Fruit fly (Drosophila melanogaster) whole organism, prepupa: ENCODE results near the gene sip3.

Source experiments
- Blimp-1 ChIP-seq: fragments of 200-800 bp; sonication (Bioruptor generic); optimal IDR thresholded peaks from 3 replicates; lab custom pipeline; 2017; ENCODE audit warnings: missing biosample characterization, missing genetic modification characterization, mild to moderate bottlenecking, moderate library complexity, missing genetic modification reagents
- CG10631 ChIP-seq: fragments of 200-800 bp; sonication (Bioruptor generic); optimal IDR thresholded peaks from 2 replicates; lab custom pipeline; 2016; ENCODE audit warnings: missing biosample characterization, missing genetic modification characterization
- CG10669 ChIP-seq: fragments of 200-800 bp; sonication (Bioruptor generic); optimal IDR thresholded peaks from 3 replicates; lab custom pipeline; 2018; ENCODE audit warnings: missing biosample characterization, mild to moderate bottlenecking, missing genetic modification characterization, moderate library complexity
- CG11294 ChIP-seq: fragments of 200-800 bp; sonication (Bioruptor generic); IDR thresholded peaks from 2 replicates; pipeline ENCODE4 v1.3.6; 2022; ENCODE audit warnings: missing biosample characterization, missing genetic modification characterization
- CG11902 ChIP-seq: fragments of 200-800 bp; sonication (Bioruptor generic); optimal IDR thresholded peaks from 3 replicates; lab custom pipeline; 2016; ENCODE audit warnings: missing biosample characterization, missing genetic modification characterization
- CG15336 ChIP-seq: fragments of 200-800 bp; sonication (Bioruptor generic); IDR thresholded peaks from 2 replicates; pipeline ENCODE4 v1.3.6; 2022; ENCODE audit warnings: missing biosample characterization, missing genetic modification characterization
- CG1621 ChIP-seq: fragments of 200-800 bp; sonication (Bioruptor generic); optimal IDR thresholded peaks from 3 replicates; lab custom pipeline; 2018; ENCODE audit warnings: missing biosample characterization, mild to moderate bottlenecking, missing genetic modification characterization
- CG31627 ChIP-seq: fragments of 200-800 bp; sonication (Bioruptor generic); optimal IDR thresholded peaks from 3 replicates; lab custom pipeline; 2016; ENCODE audit warnings: missing biosample characterization, missing genetic modification characterization
- CG34406 ChIP-seq: fragments of 200-800 bp; sonication (Bioruptor generic); optimal IDR thresholded peaks from 3 replicates; lab custom pipeline; 2016; ENCODE audit warnings: missing biosample characterization, missing genetic modification characterization
- CG4318 ChIP-seq: fragments of 200-800 bp; sonication (Bioruptor generic); optimal IDR thresholded peaks from 3 replicates; lab custom pipeline; 2017; ENCODE audit warnings: missing biosample characterization, mild to moderate bottlenecking, missing genetic modification characterization
- CG6163 ChIP-seq: fragments of 200-800 bp; sonication (Bioruptor generic); IDR thresholded peaks from 3 replicates; pipeline ENCODE4 v1.3.6; 2022; ENCODE audit warnings: missing biosample characterization, missing genetic modification characterization
- CG6276 ChIP-seq: fragments of 200-800 bp; sonication (Bioruptor generic); optimal IDR thresholded peaks from 2 replicates; lab custom pipeline; 2017; ENCODE audit warnings: missing biosample characterization, mild to moderate bottlenecking, missing genetic modification characterization
- CG6854 ChIP-seq: fragments of 200-800 bp; sonication (Bioruptor generic); optimal IDR thresholded peaks from 2 replicates; lab custom pipeline; 2017; ENCODE audit warnings: missing biosample characterization, mild to moderate bottlenecking, missing genetic modification characterization
- CG7368 ChIP-seq: fragments of 200-800 bp; sonication (Bioruptor generic); optimal IDR thresholded peaks from 3 replicates; lab custom pipeline; 2016; ENCODE audit warnings: missing biosample characterization, missing genetic modification characterization
- CG8119 ChIP-seq: fragments of 200-800 bp; sonication (Bioruptor generic); IDR thresholded peaks from 3 replicates; pipeline ENCODE4 v1.3.6; 2022; ENCODE audit warnings: missing biosample characterization, missing genetic modification characterization
- CG8319 ChIP-seq: fragments of 200-800 bp; sonication (Bioruptor generic); optimal IDR thresholded peaks from 3 replicates; lab custom pipeline; 2016; ENCODE audit warnings: missing biosample characterization, missing genetic modification characterization
- CG8632 ChIP-seq: fragments of 200-800 bp; sonication (Bioruptor generic); optimal IDR thresholded peaks from 3 replicates; lab custom pipeline; 2016; ENCODE audit warnings: missing biosample characterization, missing genetic modification characterization
- CG9139 ChIP-seq: fragments of 200-800 bp; sonication (Bioruptor generic); optimal IDR thresholded peaks from 3 replicates; lab custom pipeline; 2017; ENCODE audit warnings: missing biosample characterization, mild to moderate bottlenecking, missing genetic modification characterization
- Eip75B ChIP-seq: fragments of 200-800 bp; sonication (Bioruptor generic); optimal IDR thresholded peaks from 3 replicates; lab custom pipeline; 2016; ENCODE audit warnings: missing biosample characterization, missing genetic modification characterization
- Eip78C ChIP-seq: fragments of 200-800 bp; sonication (Bioruptor generic); peaks from one replicate; lab custom pipeline; 2016; ENCODE audit warnings: missing biosample characterization, missing genetic modification characterization
- Eip93F ChIP-seq: fragments of 200-800 bp; sonication (Bioruptor generic); optimal IDR thresholded peaks from 2 replicates; lab custom pipeline; 2016; ENCODE audit warnings: missing biosample characterization, mild to moderate bottlenecking, missing genetic modification characterization
- Ets21C ChIP-seq: fragments of 200-800 bp; sonication (Bioruptor generic); optimal IDR thresholded peaks from 3 replicates; lab custom pipeline; 2016; ENCODE audit warnings: missing biosample characterization, missing genetic modification characterization
- Gug ChIP-seq: fragments of 200-800 bp; sonication (Bioruptor generic); IDR thresholded peaks from 2 replicates; pipeline ENCODE4 v1.3.6; 2022; ENCODE audit warnings: missing biosample characterization, missing genetic modification characterization
- Hr38 ChIP-seq: sonication (Bioruptor generic); optimal IDR thresholded peaks from 2 replicates; lab custom pipeline; 2016; ENCODE audit warnings: missing biosample characterization, missing genetic modification characterization
- Hr39 ChIP-seq: fragments of 200-800 bp; sonication (Bioruptor generic); optimal IDR thresholded peaks from 2 replicates; lab custom pipeline; 2016; ENCODE audit warnings: missing biosample characterization, missing genetic modification characterization
- Met ChIP-seq: fragments of 200-800 bp; sonication (Bioruptor generic); optimal IDR thresholded peaks from 3 replicates; lab custom pipeline; 2016; ENCODE audit warnings: missing biosample characterization, missing genetic modification characterization
- OdsH ChIP-seq: fragments of 200-800 bp; sonication (Bioruptor generic); optimal IDR thresholded peaks from 3 replicates; lab custom pipeline; 2016; ENCODE audit warnings: missing biosample characterization, missing genetic modification characterization
- Smox ChIP-seq: fragments of 200-800 bp; sonication (Bioruptor generic); optimal IDR thresholded peaks from 3 replicates; lab custom pipeline; 2016; ENCODE audit warnings: missing biosample characterization, missing genetic modification characterization
- Sox14 ChIP-seq: fragments of 200-800 bp; sonication (Bioruptor generic); optimal IDR thresholded peaks from 3 replicates; lab custom pipeline; 2016; ENCODE audit warnings: missing biosample characterization, missing genetic modification characterization
- Sox15 ChIP-seq: fragments of 200-800 bp; sonication (Bioruptor generic); optimal IDR thresholded peaks from 3 replicates; lab custom pipeline; 2016; ENCODE audit warnings: missing biosample characterization, missing genetic modification characterization
- achi ChIP-seq: fragments of 200-800 bp; sonication (Bioruptor generic); optimal IDR thresholded peaks from 3 replicates; lab custom pipeline; 2016; ENCODE audit warnings: missing biosample characterization, missing genetic modification characterization
- acj6 ChIP-seq: fragments of 200-800 bp; sonication (Bioruptor generic); optimal IDR thresholded peaks from 3 replicates; lab custom pipeline; 2016; ENCODE audit warnings: missing biosample characterization, missing genetic modification characterization
- cyc ChIP-seq: fragments of 200-800 bp; sonication (Bioruptor generic); optimal IDR thresholded peaks from 3 replicates; lab custom pipeline; 2016; ENCODE audit warnings: missing biosample characterization, missing genetic modification characterization
- dac ChIP-seq: fragments of 200-800 bp; sonication (Bioruptor generic); optimal IDR thresholded peaks from 2 replicates; lab custom pipeline; 2017; ENCODE audit warnings: missing biosample characterization, mild to moderate bottlenecking, missing genetic modification characterization
- dsx ChIP-seq: fragments of 200-800 bp; optimal IDR thresholded peaks from 3 replicates; lab custom pipeline; 2019; ENCODE audit warnings: missing biosample characterization, mild to moderate bottlenecking, missing genetic modification characterization, moderate library complexity; ENCODE audit not compliant: poor library complexity, severe bottlenecking
- eg ChIP-seq: fragments of 200-800 bp; sonication (Bioruptor generic); IDR thresholded peaks from 3 replicates; pipeline ENCODE4 v1.3.6; 2022; ENCODE audit warnings: missing biosample characterization, missing genetic modification characterization
- esn ChIP-seq: fragments of 200-800 bp; sonication (Bioruptor generic); optimal IDR thresholded peaks from 2 replicates; lab custom pipeline; 2016; ENCODE audit warnings: missing biosample characterization, mild to moderate bottlenecking, missing genetic modification characterization, moderate library complexity
- fd59A ChIP-seq: fragments of 200-800 bp; sonication (Bioruptor generic); optimal IDR thresholded peaks from 2 replicates; lab custom pipeline; 2017; ENCODE audit warnings: missing biosample characterization, mild to moderate bottlenecking, missing genetic modification characterization, missing genetic modification reagents
- fd85E ChIP-seq: fragments of 200-800 bp; sonication (Bioruptor generic); optimal IDR thresholded peaks from 3 replicates; lab custom pipeline; 2016; ENCODE audit warnings: missing biosample characterization, missing genetic modification characterization
- fkh ChIP-seq: fragments of 200-800 bp; sonication (Bioruptor generic); optimal IDR thresholded peaks from 3 replicates; lab custom pipeline; 2017; ENCODE audit warnings: missing biosample characterization, mild to moderate bottlenecking, missing genetic modification characterization, moderate library complexity
- lz ChIP-seq: fragments of 200-800 bp; sonication (Bioruptor generic); optimal IDR thresholded peaks from 3 replicates; lab custom pipeline; 2016; ENCODE audit warnings: missing biosample characterization, missing genetic modification characterization
- net ChIP-seq: fragments of 200-800 bp; sonication (Bioruptor generic); optimal IDR thresholded peaks from 3 replicates; lab custom pipeline; 2016; ENCODE audit warnings: missing biosample characterization, missing genetic modification characterization
- pdm3 ChIP-seq: fragments of 200-800 bp; sonication (Bioruptor generic); optimal IDR thresholded peaks from 3 replicates; lab custom pipeline; 2016; ENCODE audit warnings: missing biosample characterization, missing genetic modification characterization
- salr ChIP-seq, 2 experiments: fragments of 200-800 bp; sonication (Bioruptor generic); optimal IDR thresholded peaks; 3 replicates each; lab custom pipeline; 2016 to 2018; ENCODE audit warnings: missing biosample characterization in 2 of 2, missing genetic modification characterization in 2 of 2, mild to moderate bottlenecking in 1 of 2
- spab ChIP-seq: fragments of 200-800 bp; sonication (Bioruptor generic); optimal IDR thresholded peaks from 2 replicates; lab custom pipeline; 2017; ENCODE audit warnings: missing biosample characterization, mild to moderate bottlenecking, missing genetic modification characterization, missing genetic modification reagents
- ss ChIP-seq, 2 experiments: fragments of 200-800 bp; sonication (Bioruptor generic); optimal IDR thresholded peaks; 2 replicates in 1 of 2; 3 replicates in 1 of 2; lab custom pipeline; 2017 to 2018; ENCODE audit warnings: mild to moderate bottlenecking in 2 of 2, missing biosample characterization in 2 of 2, missing genetic modification characterization in 2 of 2, moderate library complexity in 1 of 2
- topi ChIP-seq: fragments of 200-800 bp; sonication (Bioruptor generic); optimal IDR thresholded peaks from 3 replicates; lab custom pipeline; 2016; ENCODE audit warnings: missing biosample characterization, missing genetic modification characterization
- vri ChIP-seq: fragments of 200-800 bp; sonication (Bioruptor generic); optimal IDR thresholded peaks from 3 replicates; lab custom pipeline; 2016; ENCODE audit warnings: missing biosample characterization, mild to moderate bottlenecking, missing genetic modification characterization

The sip3 gene

dm6 chr3R:31724136-31724535 is 47.9 kb upstream of the sip3 start (continued):
- no peak for TF ChIP-seq CG1621 (tag; lab: Kevin White, UChicago)
- TF ChIP-seq Sox14 (GFP tag; lab: Kevin White, UChicago): peak; percentile 34
- peak; percentile 32 for TF ChIP-seq CG10631
- no peak for TF ChIP-seq dac (GFP tag; lab: Kevin White, UChicago)
- no peak for TF ChIP-seq CG4318 (GFP tag; lab: Kevin White, UChicago)
- TF ChIP-seq Met (GFP tag; lab: Kevin White, UChicago): no peak
- no peak for TF ChIP-seq cyc (GFP tag; lab: Kevin White, UChicago)

dm6 chr3R:31724580-31725320 is 47.3 kb upstream of the sip3 start:
- TF ChIP-seq Eip75B (GFP tag; lab: Kevin White, UChicago) (peak; percentile 24), salr (GFP tag; optimal IDR thresholded peaks at IDR 0.05; lab: Kevin White, UChicago) (no peak), CG10669 (GFP tag; lab: Kevin White, UChicago) (no peak), Sox15 (peak; percentile 21), CG11294 (GFP tag; lab: Robert Waterston, UW) (no peak), acj6 (GFP tag; lab: Kevin White, UChicago) (peak; percentile 19), dac (GFP tag; lab: Kevin White, UChicago) (no peak), spab (no peak), Hr38 (GFP tag; lab: Kevin White, UChicago) (no peak), CG34406 (GFP tag; lab: Kevin White, UChicago) (no peak), Sox14 (GFP tag; lab: Kevin White, UChicago) (no peak), CG8119 (peak; percentile 57; the same call in 2 of the 3 replicates), CG6854 (GFP tag; lab: Kevin White, UChicago) (peak; percentile 64), esn (GFP tag; lab: Kevin White, UChicago) (peak; percentile 27), CG6276 (GFP tag; lab: Kevin White, UChicago) (no peak), cyc (GFP tag; lab: Kevin White, UChicago) (no peak), fd85E (GFP tag; lab: Kevin White, UChicago) (peak; percentile 30), topi (GFP tag; lab: Kevin White, UChicago) (peak; percentile 6), Ets21C (GFP tag; lab: Kevin White, UChicago) (no peak), CG6163 (GFP tag; lab: Robert Waterston, UW) (peak; percentile 61; the same call in 2 of the 3 replicates), dsx (GFP tag; lab: Kevin White, UChicago) (no peak), CG7368 (GFP tag; lab: Kevin White, UChicago) (no peak), CG8632 (GFP tag; lab: Kevin White, UChicago) (no peak), vri (GFP tag; lab: Kevin White, UChicago) (peak; percentile 71), Met (GFP tag; lab: Kevin White, UChicago) (no peak), Gug (GFP tag; lab: Robert Waterston, UW) (no peak), fkh (no peak), Blimp-1 (no peak), CG15336 (GFP tag; lab: Robert Waterston, UW) (peak; percentile 4; the same call in 1 of the 2 replicates), CG8319 (GFP tag; lab: Kevin White, UChicago) (no peak), ss (GFP tag; optimal IDR thresholded peaks at IDR 0.05; lab: Kevin White, UChicago) (no peak), Eip78C (GFP tag; lab: Kevin White, UChicago) (peak; percentile 76), lz (no peak), CG31627 (GFP tag; lab: Kevin White, UChicago) (no peak), fd59A (peak; percentile 22), Smox (no peak), CG1621 (tag; lab: Kevin White, UChicago) (no peak), achi (GFP tag; lab: Kevin White, UChicago) (no peak), pdm3 (GFP tag; lab: Kevin White, UChicago) (no peak), OdsH (GFP tag; lab: Kevin White, UChicago) (peak; percentile 29), CG10631 (peak; percentile 8), net (GFP tag; lab: Kevin White, UChicago) (peak; percentile 57), Eip93F (GFP tag; lab: Kevin White, UChicago) (no peak), CG9139 (GFP tag; lab: Kevin White, UChicago) (peak; percentile 25), Hr39 (GFP tag; lab: Kevin White, UChicago) (no peak), CG11902 (GFP tag; lab: Kevin White, UChicago) (no peak), eg (peak; percentile 41; the same call in 1 of the 3 replicates)
